Worm (Caenorhabditis elegans): ENCODE data around the gene T10H9.8.
A peak's percentile ranks its signal among the peaks of the same experiment; 100 is the strongest.

T10H9.8 gene

DNA sequence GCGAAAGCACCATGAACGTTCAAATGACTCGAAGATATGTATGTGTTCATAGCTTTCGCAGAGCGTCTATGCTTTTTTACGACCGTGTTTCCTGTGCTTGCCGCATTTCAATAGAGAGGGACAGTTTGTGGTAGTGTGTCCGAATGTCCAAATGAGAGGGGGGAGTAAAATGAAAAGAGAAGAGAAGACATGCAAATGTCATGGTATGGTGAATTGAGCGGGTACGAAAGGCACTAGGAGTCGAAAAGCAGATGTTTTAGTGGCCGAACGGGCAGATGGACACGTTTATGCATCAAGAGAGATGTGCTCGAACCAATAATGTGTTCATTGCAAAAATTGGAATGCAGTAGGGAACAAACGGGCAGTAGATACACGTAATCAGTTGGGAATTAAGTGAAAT, 33.3 kb downstream of the T10H9.8 start:
- 0 out of 2 replicates have a peak, but pooled peaks have one; percentile 37 for TF ChIP-seq let-526 (GFP tag; IDR thresholded peaks at IDR 0.05)
- TF ChIP-seq F49E8.2 (tag; optimal IDR thresholded peaks at IDR 0.05; ENCODE audit: insufficient read depth), result no peak
- TF ChIP-seq hlh-12 (tag; optimal IDR thresholded peaks at IDR 0.05), result no peak
- TF ChIP-seq egl-44 (GFP tag; IDR thresholded peaks at IDR 0.05), result no peak
- no peak for TF ChIP-seq ccch-3 (GFP tag; optimal IDR thresholded peaks at IDR 0.05)
- no peak for TF ChIP-seq hlh-26 (GFP tag; conservative IDR thresholded peaks at IDR 0.05)
- no peak for TF ChIP-seq lag-1 (GFP tag; IDR thresholded peaks at IDR 0.05)
- no peak for TF ChIP-seq K11D2.4 (GFP tag; IDR thresholded peaks at IDR 0.05)

ce11 chrV:6685963-6686362, 33.8 kb downstream of the T10H9.8 start:
- no peak for TF ChIP-seq akir-1 (GFP tag; optimal IDR thresholded peaks at IDR 0.05)
- no peak for TF ChIP-seq nfya-1 (tag; optimal IDR thresholded peaks at IDR 0.05; ENCODE audit: borderline replicate concordance, insufficient read depth)

DNA sequence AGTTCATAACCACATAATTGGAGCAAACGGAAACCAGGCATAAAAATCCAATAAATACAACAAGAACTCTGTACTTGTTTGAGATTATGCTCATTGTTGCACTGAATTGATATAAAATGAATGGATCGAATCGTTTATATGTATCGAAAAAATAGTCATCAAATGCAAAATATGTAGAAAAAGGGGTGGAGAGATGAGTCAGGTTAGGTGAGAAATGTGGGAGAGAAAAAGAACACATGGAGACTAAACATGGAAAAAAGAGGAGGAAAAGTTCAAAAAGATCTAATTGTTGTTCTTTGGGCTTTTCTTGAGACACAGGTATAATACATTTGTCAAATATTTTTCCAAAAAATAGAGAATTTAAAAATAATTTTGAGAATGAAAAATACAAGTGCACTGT, 36.2 kb downstream of the T10H9.8 start, which contains the start of gene K11G9.5:
Gene K11G9.5 (minus strand): TSS at position 101 of the 400 bp plus-strand sequence.
- TF ChIP-seq F23B12.7 (tag; optimal IDR thresholded peaks at IDR 0.05; ENCODE audit: insufficient read depth) (no peak), ceh-100 (GFP tag; IDR thresholded peaks at IDR 0.05) (no peak), ceh-58 (GFP tag; IDR thresholded peaks at IDR 0.05) (no peak)

DNA sequence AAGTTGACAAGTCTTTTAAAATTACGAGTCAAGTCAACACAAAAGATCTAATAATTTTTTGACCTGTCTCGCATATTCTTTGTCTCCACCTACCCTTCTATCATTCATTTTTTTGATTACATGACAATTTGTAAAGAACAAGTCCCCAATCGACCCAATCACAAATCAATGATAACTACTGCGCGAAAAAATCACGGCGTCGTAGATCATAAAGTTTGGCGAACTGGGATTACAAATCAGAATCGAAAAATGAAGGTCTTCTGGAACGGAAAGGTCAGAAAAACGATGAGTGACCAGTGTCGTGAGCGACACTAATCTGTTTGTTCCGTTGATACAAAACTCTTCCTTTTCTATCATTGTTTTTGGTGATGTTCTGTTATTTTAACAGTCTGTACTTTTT, 37.9 kb downstream of the T10H9.8 start:
- TF ChIP-seq ceh-91 (GFP tag; IDR thresholded peaks at IDR 0.05) (no peak), somi-1 (GFP tag; optimal IDR thresholded peaks at IDR 0.05) (no peak), hrde-1 (tag; optimal IDR thresholded peaks at IDR 0.05; ENCODE audit: borderline replicate concordance) (no peak), Y53F4B.3 (GFP tag; IDR thresholded peaks at IDR 0.05) (no peak), ekl-4 (GFP tag; IDR thresholded peaks at IDR 0.05) (no peak), madf-6 (GFP tag; IDR thresholded peaks at IDR 0.05) (no peak), dox-1 (GFP tag; IDR thresholded peaks at IDR 0.05) (no peak), hmg-20 (GFP tag; IDR thresholded peaks at IDR 0.05) (no peak)

- TF ChIP-seq nhr-80 (tag; optimal IDR thresholded peaks at IDR 0.05), result peak; percentile 24
- no peak for TF ChIP-seq B0261.1 (tag; optimal IDR thresholded peaks at IDR 0.05)
Observed at ce11 chrV:6691813-6692351, 39.7 kb downstream of the T10H9.8 start, which contains the start of gene mtl-1. TSS of gene mtl-1 (minus strand) at chrV:6691863.

DNA sequence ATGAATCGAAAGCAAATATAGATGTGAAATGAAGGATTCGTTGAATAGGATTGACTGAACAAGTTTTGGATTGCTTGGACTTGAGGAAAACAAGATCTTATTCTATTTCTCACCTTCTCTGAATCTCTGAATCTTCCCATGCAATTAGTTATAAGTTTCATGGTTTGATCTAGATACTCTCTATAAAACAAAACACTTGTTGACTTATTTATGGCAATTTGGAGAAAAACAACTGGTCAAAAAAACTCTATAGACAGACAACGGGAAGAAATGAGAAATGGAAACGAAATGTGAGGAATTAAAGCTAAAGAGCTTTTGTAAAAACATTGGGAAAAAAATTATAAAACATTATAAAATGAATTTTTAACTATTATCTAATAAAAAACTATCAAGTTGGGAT, 42.5 kb downstream of the T10H9.8 start, which contains the start of gene W02F12.8:
Gene W02F12.8 (minus strand): TSS at position 101 of the 400 bp plus-strand sequence.
- TF ChIP-seq B0035.1 (tag; optimal IDR thresholded peaks at IDR 0.05), result no peak
- TF ChIP-seq D2030.7 (GFP tag; IDR thresholded peaks at IDR 0.05), result no peak
- TF ChIP-seq ceh-91 (GFP tag; IDR thresholded peaks at IDR 0.05), result no peak
- TF ChIP-seq B0261.1 (tag; optimal IDR thresholded peaks at IDR 0.05), result no peak
- TF ChIP-seq F33H1.4 (GFP tag; IDR thresholded peaks at IDR 0.05), result no peak
- TF ChIP-seq F10E7.11 (tag; optimal IDR thresholded peaks at IDR 0.05), result no peak
- no peak for TF ChIP-seq lin-40 (tag; optimal IDR thresholded peaks at IDR 0.05)
- no peak for TF ChIP-seq ets-4 (GFP tag; optimal IDR thresholded peaks at IDR 0.05)
- TF ChIP-seq sdz-38 (tag; optimal IDR thresholded peaks at IDR 0.05), result no peak
- no peak for TF ChIP-seq egl-18 (GFP tag; IDR thresholded peaks at IDR 0.05)
- no peak for TF ChIP-seq ccch-3 (GFP tag; optimal IDR thresholded peaks at IDR 0.05)
- no peak for TF ChIP-seq snpc-1.3 (tag; optimal IDR thresholded peaks at IDR 0.05; ENCODE audit: insufficient read depth)
- no peak for TF ChIP-seq unc-62 (GFP tag; optimal IDR thresholded peaks at IDR 0.05)
- no peak for TF ChIP-seq Y79H2A.3 (GFP tag; conservative IDR thresholded peaks at IDR 0.05)
- TF ChIP-seq T26A5.8 (tag; optimal IDR thresholded peaks at IDR 0.05), result no peak
- TF ChIP-seq rec-8 (tag; optimal IDR thresholded peaks at IDR 0.05), result no peak

Measured in whole organism, young adult.